Fruit fly (Drosophila melanogaster) whole organism, pupa: Measurements from ENCODE around the gene CG6980.

Source experiments
- CG10348 ChIP-seq: fragments of 200-800 bp; sonication (Bioruptor generic); IDR thresholded peaks from 2 replicates; pipeline ENCODE4 v1.3.6; 2022; ENCODE audit warnings: missing biosample characterization, missing genetic modification characterization
- CG12605 ChIP-seq: fragments of 200-800 bp; sonication (Bioruptor generic); IDR thresholded peaks from 2 replicates; pipeline ENCODE4 v1.3.6; 2022; ENCODE audit warnings: missing biosample characterization, missing genetic modification characterization
- CG13204 ChIP-seq: fragments of 200-800 bp; sonication (Bioruptor generic); optimal IDR thresholded peaks from 2 replicates; lab custom pipeline; 2018; ENCODE audit warnings: missing biosample characterization, mild to moderate bottlenecking, missing genetic modification characterization, moderate library complexity
- CG14655 ChIP-seq: fragments of 200-800 bp; sonication (Bioruptor generic); optimal IDR thresholded peaks from 3 replicates; lab custom pipeline; 2017; ENCODE audit warnings: mild to moderate bottlenecking, missing biosample characterization, missing genetic modification reagents, missing genetic modification characterization
- CG15710 ChIP-seq: fragments of 200-800 bp; sonication (Bioruptor generic); optimal IDR thresholded peaks from 2 replicates; lab custom pipeline; 2018; ENCODE audit warnings: missing biosample characterization, mild to moderate bottlenecking, missing genetic modification characterization, moderate library complexity
- CG17806 ChIP-seq: fragments of 200-800 bp; sonication (Bioruptor generic); optimal IDR thresholded peaks from 2 replicates; lab custom pipeline; 2018; ENCODE audit warnings: missing biosample characterization, mild to moderate bottlenecking, missing genetic modification characterization, moderate library complexity
- CG32121 ChIP-seq: fragments of 200-800 bp; sonication (Bioruptor generic); IDR thresholded peaks from 2 replicates; pipeline ENCODE4 v1.3.6; 2022; ENCODE audit warnings: missing biosample characterization, missing genetic modification characterization
- CG34367 ChIP-seq: fragments of 200-800 bp; sonication (Bioruptor generic); optimal IDR thresholded peaks from 2 replicates; lab custom pipeline; 2018; ENCODE audit warnings: missing biosample characterization, mild to moderate bottlenecking, missing genetic modification characterization
- CG4496 ChIP-seq: fragments of 200-800 bp; sonication (Bioruptor generic); IDR thresholded peaks from 3 replicates; pipeline ENCODE4 v1.3.6; 2022; ENCODE audit warnings: missing biosample characterization, missing genetic modification characterization
- CG8159 ChIP-seq: fragments of 200-800 bp; sonication (Bioruptor generic); optimal IDR thresholded peaks from 3 replicates; lab custom pipeline; 2018; ENCODE audit warnings: missing biosample characterization, mild to moderate bottlenecking, missing genetic modification characterization, moderate library complexity
- CG8301 ChIP-seq: fragments of 200-800 bp; sonication (Bioruptor generic); optimal IDR thresholded peaks from 2 replicates; lab custom pipeline; 2018; ENCODE audit warnings: missing biosample characterization, mild to moderate bottlenecking, missing genetic modification characterization
- CG9948 ChIP-seq: fragments of 200-800 bp; sonication (Bioruptor generic); optimal IDR thresholded peaks from 2 replicates; lab custom pipeline; 2018; ENCODE audit warnings: missing biosample characterization, mild to moderate bottlenecking, missing genetic modification characterization, moderate library complexity
- D1 ChIP-seq: fragments of 200-800 bp; sonication (Bioruptor generic); optimal IDR thresholded peaks from 2 replicates; lab custom pipeline; 2018; ENCODE audit warnings: missing biosample characterization, mild to moderate bottlenecking, missing genetic modification characterization, moderate library complexity
- EcR ChIP-seq: fragments of 200-800 bp; sonication (Bioruptor generic); optimal IDR thresholded peaks from 3 replicates; lab custom pipeline; 2019; ENCODE audit warnings: missing biosample characterization, missing genetic modification characterization, mild to moderate bottlenecking, moderate library complexity, missing genetic modification reagents
- Ets98B ChIP-seq: fragments of 200-800 bp; sonication (Bioruptor generic); IDR thresholded peaks from 2 replicates; pipeline ENCODE4 v1.3.6; 2022; ENCODE audit warnings: missing biosample characterization, missing genetic modification characterization
- Pif1A ChIP-seq: fragments of 200-800 bp; sonication (Bioruptor generic); optimal IDR thresholded peaks from 3 replicates; lab custom pipeline; 2016; ENCODE audit warnings: missing biosample characterization, missing genetic modification characterization
- Pif1B ChIP-seq: fragments of 200-800 bp; sonication (Bioruptor generic); optimal IDR thresholded peaks from 3 replicates; lab custom pipeline; 2016; ENCODE audit warnings: missing biosample characterization, missing genetic modification characterization
- Snoo ChIP-seq: fragments of 200-800 bp; sonication (Bioruptor generic); optimal IDR thresholded peaks from 3 replicates; lab custom pipeline; 2017; ENCODE audit warnings: missing biosample characterization, mild to moderate bottlenecking, missing genetic modification characterization, inconsistent platforms
- fd96Ca ChIP-seq: fragments of 200-800 bp; sonication (Bioruptor generic); IDR thresholded peaks from 3 replicates; pipeline ENCODE4 v1.3.6; 2022; ENCODE audit warnings: missing biosample characterization, missing genetic modification characterization
- gl ChIP-seq: fragments of 200-800 bp; sonication (Bioruptor generic); optimal IDR thresholded peaks from 2 replicates; lab custom pipeline; 2018; ENCODE audit warnings: missing biosample characterization, mild to moderate bottlenecking, missing genetic modification characterization
- rn ChIP-seq: fragments of 200-800 bp; sonication (Bioruptor generic); IDR thresholded peaks from 2 replicates; pipeline ENCODE4 v1.3.6; 2022; ENCODE audit warnings: missing biosample characterization, missing genetic modification characterization

CG6980 gene

DNA sequence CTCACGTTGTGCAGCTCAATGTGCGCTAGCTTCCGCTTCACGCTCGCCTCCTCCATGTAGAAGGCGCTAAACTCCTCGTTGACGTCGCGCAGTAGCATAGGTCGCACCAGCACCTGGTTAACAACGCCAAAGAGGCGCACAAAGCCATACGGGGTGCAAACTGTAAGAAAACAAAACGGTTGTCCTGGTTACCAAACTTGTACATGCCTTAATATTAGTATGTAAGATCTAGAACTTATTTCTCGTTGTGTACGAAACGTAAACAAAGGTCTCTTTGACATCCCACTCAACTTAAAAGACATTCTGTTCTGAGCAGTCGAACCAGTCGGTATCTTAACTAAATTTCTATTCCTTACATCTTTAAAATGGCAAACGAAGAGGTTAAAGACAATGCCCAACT lies at the start of gene CG6980:
Gene CG6980, plus strand, starts transcription at position 301 of the 400 bp plus-strand sequence.
- TF ChIP-seq CG4496 (GFP tag; lab: Robert Waterston, UW) (no peak), rn (GFP tag; lab: Robert Waterston, UW) (no peak), Pif1B (no peak), Snoo (tag; lab: Kevin White, UChicago) (no peak), Pif1A (no peak), CG34367 (tag; lab: Kevin White, UChicago) (no peak), CG10348 (GFP tag; lab: Robert Waterston, UW) (no peak), CG15710 (tag; lab: Kevin White, UChicago) (no peak), CG12605 (GFP tag; lab: Robert Waterston, UW) (no peak), CG14655 (GFP tag; lab: Kevin White, UChicago) (no peak), EcR (GFP tag; lab: Kevin White, UChicago) (no peak)

DNA sequence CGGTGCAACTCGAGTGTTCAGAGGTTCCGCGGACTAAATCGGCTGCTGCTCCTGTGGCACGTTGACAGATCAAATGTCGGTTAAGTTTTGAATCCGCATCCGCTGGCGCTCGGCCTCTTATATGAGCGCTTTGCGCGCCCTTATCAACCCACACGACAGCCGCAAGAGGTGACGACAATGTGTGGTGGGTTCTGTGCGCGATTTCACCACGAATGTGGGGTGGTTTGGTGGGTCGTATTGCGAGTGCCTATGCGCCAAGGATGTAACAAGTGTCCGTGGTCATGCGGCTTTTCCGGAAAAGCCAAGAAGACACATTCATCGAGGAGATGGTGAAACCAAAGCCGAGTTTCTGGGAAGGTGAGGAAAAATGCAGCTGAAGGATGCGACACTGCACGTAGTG lies 42.5 kb upstream of the CG6980 start, which contains the start of gene AstA:
Gene AstA, minus strand, starts transcription at position 101 of the 400 bp plus-strand sequence.
- no peak for TF ChIP-seq CG32121
- no peak for TF ChIP-seq CG8301 (tag; lab: Kevin White, UChicago)
- TF ChIP-seq Ets98B: no peak
- no peak for TF ChIP-seq Pif1A
- TF ChIP-seq CG34367 (tag; lab: Kevin White, UChicago): no peak
- TF ChIP-seq CG15710 (tag; lab: Kevin White, UChicago): no peak
- no peak for TF ChIP-seq CG14655 (GFP tag; lab: Kevin White, UChicago)
- TF ChIP-seq CG17806 (tag; lab: Kevin White, UChicago): no peak
- no peak for TF ChIP-seq Snoo (tag; lab: Kevin White, UChicago)
- TF ChIP-seq gl (tag; lab: Kevin White, UChicago): no peak

DNA sequence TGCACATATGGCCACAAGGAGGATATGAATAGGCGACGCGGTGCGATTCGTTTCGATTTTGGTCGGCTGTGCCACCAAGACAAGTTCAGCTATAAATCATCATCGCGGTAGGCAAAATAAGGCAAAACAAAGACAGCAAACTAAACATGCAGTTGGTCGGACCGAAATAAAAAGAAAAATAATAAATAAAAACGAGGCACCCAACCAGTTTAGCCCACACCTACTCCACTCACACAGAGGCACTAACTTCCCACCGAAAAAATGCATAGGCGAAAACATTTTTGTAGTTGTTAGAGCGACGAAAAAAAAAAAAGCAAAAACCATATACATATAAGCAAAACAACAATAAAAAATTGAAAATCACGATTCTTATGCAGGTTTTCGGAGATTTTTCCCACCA lies 40.7 kb upstream of the CG6980 start:
- TF ChIP-seq Ets98B: peak; percentile 20; the same call in 1 of the 2 replicates
- TF ChIP-seq rn (GFP tag; lab: Robert Waterston, UW): no peak
- TF ChIP-seq CG4496 (GFP tag; lab: Robert Waterston, UW): 0 out of 3 replicates have a peak, but pooled peaks have one; percentile 38
- TF ChIP-seq CG12605 (GFP tag; lab: Robert Waterston, UW): no peak
- peak; percentile 11; the same call in 1 of the 3 replicates for TF ChIP-seq fd96Ca (GFP tag; lab: Robert Waterston, UW)
- 0 out of 2 replicates have a peak, but pooled peaks have one; percentile 15 for TF ChIP-seq CG32121
- TF ChIP-seq, all 21 proteins: peak for 4

DNA sequence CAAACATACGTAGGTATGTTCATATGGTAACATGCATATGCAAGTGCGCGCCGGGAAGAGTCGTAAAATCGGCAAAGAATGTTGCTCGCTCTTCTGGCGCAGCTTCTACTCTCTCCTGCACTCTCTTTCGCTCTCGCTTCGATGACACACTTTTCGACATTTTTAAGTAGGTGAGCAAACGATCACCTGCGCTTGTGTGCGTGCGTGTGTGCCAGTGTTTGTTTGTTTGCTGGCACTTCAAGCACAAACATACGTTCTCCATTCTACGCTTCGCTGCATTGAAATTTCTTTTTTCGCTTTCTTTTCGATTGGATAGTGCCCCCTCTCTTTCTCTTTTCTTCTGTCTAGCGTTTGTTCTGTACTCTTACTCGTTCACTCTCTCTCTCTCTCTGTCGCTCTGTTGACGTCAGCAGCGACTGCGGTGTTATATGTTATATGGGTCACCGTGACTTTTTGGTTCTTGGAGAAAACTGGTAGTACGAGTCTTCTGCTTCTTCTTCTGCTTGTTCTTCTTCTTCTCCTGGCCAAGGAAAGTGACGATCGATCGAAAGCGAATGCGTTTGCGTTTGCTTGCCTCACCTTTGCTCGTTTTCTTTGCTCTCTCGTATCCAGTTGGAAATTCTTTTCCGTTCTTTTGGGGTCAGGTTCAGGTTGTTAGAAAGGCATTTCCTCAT lies 39.6 kb upstream of the CG6980 start:
- TF ChIP-seq CG4496 (GFP tag; lab: Robert Waterston, UW) (peak; percentile 42; the same call in 1 of the 3 replicates), CG9948 (tag; lab: Kevin White, UChicago) (no peak), Snoo (tag; lab: Kevin White, UChicago) (peak; percentile 67), CG14655 (GFP tag; lab: Kevin White, UChicago) (peak; percentile 62), CG32121 (0 out of 2 replicates have a peak, but pooled peaks have one; percentile 3), Ets98B (no peak; the same call in none of the 2 replicates), fd96Ca (GFP tag; lab: Robert Waterston, UW) (0 out of 3 replicates have a peak, but pooled peaks have one; percentile 27), CG8301 (tag; lab: Kevin White, UChicago) (peak; percentile 48), EcR (GFP tag; lab: Kevin White, UChicago) (no peak)

DNA sequence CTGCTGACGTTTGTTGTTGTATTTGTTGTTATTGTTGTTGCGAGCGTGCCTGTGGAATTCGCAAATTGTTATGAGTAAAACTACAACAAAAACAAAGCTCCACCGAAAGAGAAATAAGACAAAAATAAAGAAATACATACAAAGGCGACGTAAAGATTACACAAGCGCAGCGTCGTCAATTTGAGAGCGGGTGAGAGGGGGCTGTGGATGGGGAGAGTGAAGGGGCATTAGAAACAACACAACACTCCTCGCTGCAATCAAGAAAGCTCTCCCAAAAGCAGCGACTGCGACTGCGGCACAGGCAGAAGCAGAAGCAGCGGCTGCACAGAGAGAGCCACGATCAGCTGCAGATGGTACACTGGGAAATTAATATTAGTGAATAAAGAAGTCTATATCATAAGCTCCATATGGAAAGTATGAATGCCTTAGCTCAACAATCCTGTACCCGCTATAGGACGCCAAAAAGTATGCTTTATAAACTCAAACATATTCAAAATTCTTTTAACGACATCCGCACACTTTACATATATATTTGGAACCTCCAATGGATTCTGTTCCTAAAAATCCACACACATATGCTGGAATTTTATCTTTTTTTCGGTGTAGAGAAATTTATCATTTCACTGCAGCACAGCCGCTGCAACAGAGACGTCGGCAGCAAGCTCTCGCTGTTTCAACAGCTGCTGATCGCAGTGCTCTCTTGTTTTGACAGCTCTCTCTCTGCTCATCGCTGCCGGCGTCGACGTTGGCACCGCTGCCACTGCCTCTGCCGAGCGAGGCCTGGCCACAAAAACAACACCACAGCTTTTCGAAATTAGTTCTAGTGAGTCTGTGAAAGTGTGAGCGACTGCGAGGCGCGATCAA lies 38.7 kb upstream of the CG6980 start, which contains the start of gene CG13631:
Gene CG13631, plus strand, starts transcription at position 814 of the 864 bp plus-strand sequence.
- TF ChIP-seq EcR (GFP tag; lab: Kevin White, UChicago) (no peak), CG32121 (peak; percentile 97), gl (tag; lab: Kevin White, UChicago) (peak; percentile 67), CG9948 (tag; lab: Kevin White, UChicago) (peak; percentile 92), CG34367 (tag; lab: Kevin White, UChicago) (peak; percentile 78), fd96Ca (GFP tag; lab: Robert Waterston, UW) (peak; percentile 98), Ets98B (peak; percentile 95), CG12605 (GFP tag; lab: Robert Waterston, UW) (peak; percentile 86), CG8301 (tag; lab: Kevin White, UChicago) (peak; percentile 97), Pif1A (peak; percentile 96), CG14655 (GFP tag; lab: Kevin White, UChicago) (peak; percentile 97), rn (GFP tag; lab: Robert Waterston, UW) (peak; percentile 93), CG4496 (GFP tag; lab: Robert Waterston, UW) (peak; percentile 96), D1 (tag; lab: Kevin White, UChicago) (peak; percentile 63), CG10348 (GFP tag; lab: Robert Waterston, UW) (peak; percentile 94), CG17806 (tag; lab: Kevin White, UChicago) (peak; percentile 88), Pif1B (peak; percentile 96), CG8159 (tag; lab: Kevin White, UChicago) (peak; percentile 91), CG15710 (tag; lab: Kevin White, UChicago) (peak; percentile 86), CG13204 (GFP tag; lab: Kevin White, UChicago) (no peak), Snoo (tag; lab: Kevin White, UChicago) (peak; percentile 95)
- TF ChIP-seq, all 21 proteins: peak for 19
